Fruit fly (Drosophila melanogaster) whole organism, embryonic: ENCODE results near the gene CG13131.
A peak's percentile ranks its signal among the peaks of the same experiment; 100 is the strongest.

Experiments used
- CG10366 ChIP-seq: fragments of 200-800 bp; sonication (Bioruptor generic); IDR thresholded peaks from 2 replicates; pipeline ENCODE4 v1.3.6; 2022; ENCODE audit warnings: missing biosample characterization, missing genetic modification characterization
- CG11560 ChIP-seq: fragments of 200-800 bp; sonication (Bioruptor generic); IDR thresholded peaks from 3 replicates; pipeline ENCODE4 v1.3.6; 2022; ENCODE audit warnings: missing biosample characterization, missing genetic modification characterization
- CG12104 ChIP-seq: fragments of 200-800 bp; sonication (Bioruptor generic); optimal IDR thresholded peaks from 3 replicates; lab custom pipeline; 2016; ENCODE audit warnings: missing biosample characterization, missing genetic modification characterization
- CG12942 ChIP-seq: fragments of 200-800 bp; sonication (Bioruptor generic); optimal IDR thresholded peaks from 3 replicates; lab custom pipeline; 2016; ENCODE audit warnings: missing biosample characterization, missing genetic modification characterization
- CG13287 ChIP-seq: fragments of 200-800 bp; sonication (Bioruptor generic); IDR thresholded peaks from 2 replicates; pipeline ENCODE4 v1.3.6; 2022; ENCODE audit warnings: missing biosample characterization, missing genetic modification characterization; ENCODE audit not compliant: partially characterized antibody
- CG13624 ChIP-seq: fragments of 200-800 bp; sonication (Bioruptor generic); optimal IDR thresholded peaks from 2 replicates; lab custom pipeline; 2016; ENCODE audit warnings: missing biosample characterization, missing genetic modification characterization
- CG14441 ChIP-seq: fragments of 200-800 bp; sonication (Bioruptor generic); IDR thresholded peaks from 2 replicates; pipeline ENCODE4 v1.3.6; 2022; ENCODE audit warnings: missing biosample characterization, missing genetic modification characterization
- CG15011 ChIP-seq: fragments of 200-800 bp; sonication (Bioruptor generic); optimal IDR thresholded peaks from 3 replicates; lab custom pipeline; 2018; ENCODE audit warnings: missing biosample characterization, mild to moderate bottlenecking, missing genetic modification characterization
- CG1529 ChIP-seq: fragments of 200-800 bp; sonication (Bioruptor generic); optimal IDR thresholded peaks from 3 replicates; lab custom pipeline; 2018; ENCODE audit warnings: missing biosample characterization, missing genetic modification characterization
- CG15479 ChIP-seq: fragments of 200-800 bp; sonication (Bioruptor generic); optimal IDR thresholded peaks from 3 replicates; lab custom pipeline; 2019; ENCODE audit warnings: missing biosample characterization, mild to moderate bottlenecking, missing genetic modification characterization, moderate library complexity
- CG1602 ChIP-seq: fragments of 200-800 bp; sonication (Bioruptor generic); optimal IDR thresholded peaks from 3 replicates; lab custom pipeline; 2016; ENCODE audit warnings: missing biosample characterization, missing genetic modification characterization
- CG1603 ChIP-seq: fragments of 200-800 bp; sonication (Bioruptor generic); optimal IDR thresholded peaks from 2 replicates; lab custom pipeline; 2019; ENCODE audit warnings: missing biosample characterization, mild to moderate bottlenecking, missing genetic modification characterization, moderate library complexity
- CG16813 ChIP-seq: fragments of 200-800 bp; sonication (Bioruptor generic); IDR thresholded peaks from 3 replicates; pipeline ENCODE4 v1.3.6; 2022; ENCODE audit warnings: missing biosample characterization, missing genetic modification characterization; ENCODE audit not compliant: partially characterized antibody
- CG17568 ChIP-seq: fragments of 200-800 bp; sonication (Bioruptor generic); optimal IDR thresholded peaks from 2 replicates; lab custom pipeline; 2018; ENCODE audit warnings: missing biosample characterization, mild to moderate bottlenecking, missing genetic modification characterization, moderate library complexity
- CG17829 ChIP-seq: fragments of 200-800 bp; optimal IDR thresholded peaks from 2 replicates; lab custom pipeline; 2019; ENCODE audit warnings: missing biosample characterization, mild to moderate bottlenecking, missing genetic modification characterization, moderate library complexity
- CG3163 ChIP-seq: fragments of 200-800 bp; sonication (Bioruptor generic); optimal IDR thresholded peaks from 3 replicates; lab custom pipeline; 2016; ENCODE audit warnings: missing biosample characterization, missing genetic modification characterization
- CG34224 ChIP-seq: fragments of 200-800 bp; sonication (Bioruptor generic); IDR thresholded peaks from 3 replicates; pipeline ENCODE4 v1.3.6; 2022; ENCODE audit warnings: missing biosample characterization, missing genetic modification characterization; ENCODE audit not compliant: partially characterized antibody
- CG4424 ChIP-seq: fragments of 200-800 bp; sonication (Bioruptor generic); optimal IDR thresholded peaks from 3 replicates; lab custom pipeline; 2016; ENCODE audit warnings: missing biosample characterization, missing genetic modification characterization
- CG6765 ChIP-seq: fragments of 200-800 bp; sonication (Bioruptor generic); optimal IDR thresholded peaks from 3 replicates; lab custom pipeline; 2017; ENCODE audit warnings: missing biosample characterization, mild to moderate bottlenecking, missing genetic modification characterization
- CG6854 ChIP-seq: fragments of 200-800 bp; sonication (Bioruptor generic); optimal IDR thresholded peaks from 3 replicates; lab custom pipeline; 2017; ENCODE audit warnings: missing biosample characterization, mild to moderate bottlenecking, missing genetic modification characterization
- CG8478 ChIP-seq: fragments of >200 bp; optimal IDR thresholded peaks from 2 replicates; lab custom pipeline; 2018
- CG8944 ChIP-seq: fragments of 200-800 bp; sonication (Bioruptor generic); optimal IDR thresholded peaks from 3 replicates; lab custom pipeline; 2016; ENCODE audit warnings: missing biosample characterization, missing genetic modification characterization
- Chrac-16 ChIP-seq: fragments of 200-800 bp; sonication (Bioruptor generic); optimal IDR thresholded peaks from 3 replicates; lab custom pipeline; 2016; ENCODE audit warnings: missing biosample characterization, missing genetic modification characterization
- Deaf1 ChIP-seq: fragments of 200-800 bp; optimal IDR thresholded peaks from 3 replicates; lab custom pipeline; 2019; ENCODE audit warnings: missing biosample characterization, mild to moderate bottlenecking, missing genetic modification characterization, moderate library complexity
- Gug ChIP-seq: fragments of 200-800 bp; sonication (Bioruptor generic); IDR thresholded peaks from 4 replicates; pipeline ENCODE4 v1.3.6; 2022; ENCODE audit warnings: missing biosample characterization, missing genetic modification characterization
- HHEX ChIP-seq: fragments of 200-800 bp; sonication (Bioruptor generic); optimal IDR thresholded peaks from 3 replicates; lab custom pipeline; 2017; ENCODE audit warnings: missing biosample characterization, mild to moderate bottlenecking, missing genetic modification characterization, missing genetic modification reagents
- Hmr ChIP-seq: fragments of 200-800 bp; sonication (Bioruptor generic); optimal IDR thresholded peaks from 3 replicates; lab custom pipeline; 2017; ENCODE audit warnings: mild to moderate bottlenecking, missing biosample characterization, missing genetic modification reagents, missing genetic modification characterization
- Hr39 ChIP-seq: fragments of >200 bp; optimal IDR thresholded peaks from 2 replicates; lab custom pipeline; 2017
- NFAT ChIP-seq: fragments of 200-800 bp; sonication (Bioruptor generic); IDR thresholded peaks from 2 replicates; pipeline ENCODE4 v1.3.6; 2022; ENCODE audit warnings: missing biosample characterization, missing genetic modification characterization
- NK7.1 ChIP-seq: fragments of 200-800 bp; sonication (Bioruptor generic); optimal IDR thresholded peaks from 3 replicates; lab custom pipeline; 2016; ENCODE audit warnings: missing biosample characterization, missing genetic modification characterization
- Neu2 ChIP-seq: fragments of 200-800 bp; sonication (Bioruptor generic); optimal IDR thresholded peaks from 3 replicates; lab custom pipeline; 2016; ENCODE audit warnings: missing biosample characterization, missing genetic modification characterization, borderline replicate concordance
- Ravus ChIP-seq: fragments of 200-800 bp; sonication (Bioruptor generic); IDR thresholded peaks from 2 replicates; pipeline ENCODE4 v1.3.6; 2022; ENCODE audit warnings: missing biosample characterization, missing genetic modification characterization
- Sox100B ChIP-seq: fragments of 200-800 bp; sonication (Bioruptor generic); optimal IDR thresholded peaks from 3 replicates; lab custom pipeline; 2018; ENCODE audit warnings: missing biosample characterization, mild to moderate bottlenecking, missing genetic modification characterization
- Sox102F ChIP-seq: fragments of 200-800 bp; sonication (Bioruptor generic); optimal IDR thresholded peaks from 2 replicates; lab custom pipeline; 2018; ENCODE audit warnings: missing biosample characterization, mild to moderate bottlenecking, missing genetic modification characterization, moderate library complexity
- YL-1 ChIP-seq: fragments of 200-800 bp; sonication (Bioruptor generic); optimal IDR thresholded peaks from 3 replicates; lab custom pipeline; 2017; ENCODE audit warnings: missing biosample characterization, mild to moderate bottlenecking, missing genetic modification characterization
- bab2 ChIP-seq: fragments of 200-800 bp; sonication (Bioruptor generic); optimal IDR thresholded peaks from 2 replicates; lab custom pipeline; 2016; ENCODE audit warnings: missing biosample characterization, missing genetic modification characterization
- cad ChIP-seq: fragments of >200 bp; optimal IDR thresholded peaks from 2 replicates; lab custom pipeline; 2017; ENCODE audit warnings: missing biosample characterization, missing genetic modification characterization
- fd96Cb ChIP-seq: fragments of 200-800 bp; sonication (Bioruptor generic); optimal IDR thresholded peaks from 2 replicates; lab custom pipeline; 2018; ENCODE audit warnings: missing biosample characterization, mild to moderate bottlenecking, missing genetic modification characterization, moderate library complexity
- gcm2 ChIP-seq: fragments of 200-800 bp; sonication (Bioruptor generic); optimal IDR thresholded peaks from 2 replicates; lab custom pipeline; 2016; ENCODE audit warnings: missing biosample characterization, missing genetic modification characterization
- hth ChIP-seq: fragments of >200 bp; optimal IDR thresholded peaks from 2 replicates; lab custom pipeline; 2017; ENCODE audit warnings: inconsistent platforms
- jigr1 ChIP-seq: fragments of 200-800 bp; sonication (Bioruptor generic); IDR thresholded peaks from 3 replicates; pipeline ENCODE4 v1.3.6; 2022; ENCODE audit warnings: missing biosample characterization, missing genetic modification characterization
- mld ChIP-seq: fragments of 200-800 bp; sonication (Bioruptor generic); IDR thresholded peaks from 3 replicates; pipeline ENCODE4 v1.3.6; 2022; ENCODE audit warnings: missing biosample characterization, missing genetic modification characterization; ENCODE audit not compliant: partially characterized antibody
- nerfin-1 ChIP-seq: fragments of 200-800 bp; sonication (Bioruptor generic); optimal IDR thresholded peaks from 3 replicates; lab custom pipeline; 2019; ENCODE audit warnings: missing biosample characterization, mild to moderate bottlenecking, missing genetic modification characterization, moderate library complexity
- prd ChIP-seq, 3 experiments: fragments of >200 bp in 2 of 3; fragments of 200-800 bp in 1 of 3; sonication (Bioruptor generic) in 1 of 3; optimal IDR thresholded peaks in 2 of 3; IDR thresholded peaks in 1 of 3; 2 replicates in 2 of 3; 3 replicates in 1 of 3; pipeline versions ENCODE4 v1.3.6 to Lab custom; 2017 to 2022; ENCODE audit warnings: missing biosample characterization in 1 of 3, missing genetic modification characterization in 1 of 3
- psq ChIP-seq: fragments of 200-800 bp; sonication (Bioruptor generic); optimal IDR thresholded peaks from 2 replicates; lab custom pipeline; 2017; ENCODE audit warnings: missing biosample characterization, missing genetic modification characterization
- sr ChIP-seq: fragments of 200-800 bp; sonication (Bioruptor generic); IDR thresholded peaks from 3 replicates; pipeline ENCODE4 v1.3.6; 2022; ENCODE audit warnings: missing biosample characterization, missing genetic modification characterization
- wor ChIP-seq: fragments of 200-800 bp; sonication (Bioruptor generic); IDR thresholded peaks from 2 replicates; pipeline ENCODE4 v1.3.6; 2022; ENCODE audit warnings: missing biosample characterization, missing genetic modification characterization
- zen2 ChIP-seq: fragments of 200-800 bp; sonication (Bioruptor generic); IDR thresholded peaks from 3 replicates; pipeline ENCODE4 v1.3.6; 2022; ENCODE audit warnings: missing biosample characterization, missing genetic modification characterization; ENCODE audit not compliant: partially characterized antibody
- zfh2 ChIP-seq: fragments of 200-800 bp; sonication (Bioruptor generic); optimal IDR thresholded peaks from 2 replicates; lab custom pipeline; 2016; ENCODE audit warnings: missing biosample characterization, missing genetic modification characterization

CG13131 gene

DNA sequence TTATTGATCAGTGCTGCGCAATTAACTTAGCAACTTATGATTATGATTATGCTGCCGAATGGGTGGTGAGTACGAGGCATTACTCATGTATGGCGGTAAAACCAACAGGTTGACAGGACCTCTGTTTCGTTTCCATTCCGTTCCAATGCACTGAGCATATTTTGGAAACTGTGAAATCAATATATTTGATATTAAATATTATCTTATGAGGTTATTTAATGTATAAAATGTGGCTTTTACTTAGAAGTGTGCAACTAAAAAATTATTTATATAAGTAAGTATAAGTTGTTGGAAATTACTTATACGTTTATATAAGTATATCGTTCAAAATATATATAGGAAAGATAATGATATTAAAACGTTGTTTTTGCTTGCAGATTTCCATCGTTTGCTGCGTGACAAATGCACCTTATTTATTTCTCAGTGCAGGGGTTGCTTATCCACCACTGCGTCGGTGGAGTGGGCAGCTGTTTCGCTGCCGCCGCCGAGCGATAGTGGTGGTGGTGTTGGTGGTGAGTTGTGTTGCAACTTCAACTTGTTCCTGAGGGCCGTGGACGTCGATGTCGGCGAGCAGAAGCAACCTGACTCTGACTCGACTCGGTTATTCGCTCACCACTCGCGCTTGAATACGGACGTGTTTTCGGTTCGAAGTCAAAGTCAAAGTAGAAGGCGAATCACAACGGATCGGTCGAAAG is 33.0 kb downstream of the CG13131 start, which contains the start of gene bib (continued):
- TF ChIP-seq CG12942 (GFP tag; lab: Kevin White, UChicago) (peak; percentile 58), CG4424 (peak; percentile 90), zfh2 (GFP tag; lab: Kevin White, UChicago) (no peak), hth (lab: Kevin White, UChicago) (no peak), cad (no peak), CG1603 (tag; lab: Kevin White, UChicago) (peak; percentile 37), sr (GFP tag; lab: Robert Waterston, UW) (peak; percentile 38; the same call in 1 of the 3 replicates), Sox102F (GFP tag; lab: Kevin White, UChicago) (peak; percentile 84), CG1529 (peak; percentile 80), prd (optimal IDR thresholded peaks at IDR 0.05; lab: Kevin White, UChicago) (no peak), prd (GFP tag; IDR thresholded peaks at IDR 0.05; lab: Robert Waterston, UW) (peak; percentile 81), CG17568 (GFP tag; lab: Kevin White, UChicago) (peak; percentile 66), CG15011 (peak; percentile 78), CG8478 (lab: Kevin White, UChicago) (no peak), CG13287 (GFP tag; lab: Robert Waterston, UW) (no peak), psq (GFP tag; lab: Kevin White, UChicago) (peak; percentile 55), Hr39 (lab: Kevin White, UChicago) (no peak), CG6765 (GFP tag; lab: Kevin White, UChicago) (peak; percentile 47), Ravus (peak; percentile 34), zen2 (GFP tag; lab: Robert Waterston, UW) (peak; percentile 30; the same call in 1 of the 3 replicates), Chrac-16 (GFP tag; lab: Kevin White, UChicago) (peak; percentile 83), Deaf1 (tag; lab: Kevin White, UChicago) (peak; percentile 74), NFAT (no peak), CG8944 (GFP tag; lab: Kevin White, UChicago) (no peak), CG12104 (GFP tag; lab: Kevin White, UChicago) (peak; percentile 78), Gug (peak; percentile 53; the same call in 2 of the 4 replicates), Hmr (GFP tag; lab: Kevin White, UChicago) (peak; percentile 88), CG17829 (peak; percentile 95), CG13624 (no peak), CG16813 (0 out of 3 replicates have a peak, but pooled peaks have one; percentile 23), nerfin-1 (peak; percentile 77), CG3163 (no peak), CG10366 (peak; percentile 57; the same call in 1 of the 2 replicates), jigr1 (GFP tag; lab: Robert Waterston, UW) (0 out of 3 replicates have a peak, but pooled peaks have one; percentile 15), bab2 (GFP tag; lab: Kevin White, UChicago) (no peak), fd96Cb (tag; lab: Kevin White, UChicago) (peak; percentile 85), YL-1 (GFP tag; lab: Kevin White, UChicago) (peak; percentile 59), CG34224 (GFP tag; lab: Robert Waterston, UW) (no peak), NK7.1 (GFP tag; lab: Kevin White, UChicago) (no peak), CG1602 (peak; percentile 84), CG6854 (GFP tag; lab: Kevin White, UChicago) (peak; percentile 67), gcm2 (GFP tag; lab: Kevin White, UChicago) (no peak), Neu2 (no peak), CG15479 (GFP tag; lab: Kevin White, UChicago) (peak; percentile 80), wor (GFP tag; lab: Robert Waterston, UW) (peak; percentile 40; the same call in 1 of the 2 replicates), HHEX (GFP tag; lab: Kevin White, UChicago) (peak; percentile 75), CG14441 (GFP tag; lab: Robert Waterston, UW) (peak; percentile 58; the same call in 1 of the 2 replicates), CG11560 (tag; lab: Robert Waterston, UW) (no peak), mld (GFP tag; lab: Robert Waterston, UW) (no peak), Sox100B (GFP tag; lab: Kevin White, UChicago) (peak; percentile 92)
